Worm (Caenorhabditis elegans): ENCODE results near the gene lurp-1.

Gene lurp-1

ce11 chrII:10859359-10859758 lies 21.4 kb upstream of the lurp-1 start:
- TF ChIP-seq fos-1 (tag; optimal IDR thresholded peaks at IDR 0.05) (no peak), zip-2 (tag; optimal IDR thresholded peaks at IDR 0.05) (no peak), lin-15B (tag; optimal IDR thresholded peaks at IDR 0.05) (no peak), dmd-6 (GFP tag; IDR thresholded peaks at IDR 0.05) (peak; percentile 61), nhr-28 (tag; optimal IDR thresholded peaks at IDR 0.05) (peak; percentile 58), lin-38 (GFP tag; IDR thresholded peaks at IDR 0.05) (no peak), php-3 (GFP tag; IDR thresholded peaks at IDR 0.05) (no peak), dmd-9 (GFP tag; IDR thresholded peaks at IDR 0.05) (no peak), lsy-2 (tag; optimal IDR thresholded peaks at IDR 0.05) (no peak)

- TF ChIP-seq ceh-44 (GFP tag; IDR thresholded peaks at IDR 0.05) (no peak), daf-19 (GFP tag; conservative IDR thresholded peaks at IDR 0.05) (no peak), jun-1 (tag; optimal IDR thresholded peaks at IDR 0.05) (no peak), aly-2 (tag; optimal IDR thresholded peaks at IDR 0.05) (no peak), ztf-11 (tag; optimal IDR thresholded peaks at IDR 0.05) (no peak), zfp-3 (GFP tag; conservative IDR thresholded peaks at IDR 0.05) (no peak), F10B5.3 (tag; optimal IDR thresholded peaks at IDR 0.05) (no peak), tra-1 (GFP tag; IDR thresholded peaks at IDR 0.05) (0 out of 2 replicates have a peak, but pooled peaks have one; percentile 25), Y5F2A.4 (GFP tag; optimal IDR thresholded peaks at IDR 0.05) (no peak), hlh-30 (tag; optimal IDR thresholded peaks at IDR 0.05; ENCODE audit: insufficient read depth) (peak; percentile 33), madf-5 (GFP tag; IDR thresholded peaks at IDR 0.05) (no peak), nhr-28 (tag; optimal IDR thresholded peaks at IDR 0.05) (peak; percentile 85), lsy-2 (tag; optimal IDR thresholded peaks at IDR 0.05) (no peak), lin-29 (GFP tag; IDR thresholded peaks at IDR 0.05) (no peak), dmd-6 (GFP tag; IDR thresholded peaks at IDR 0.05) (peak; percentile 74), mdt-29 (GFP tag; IDR thresholded peaks at IDR 0.05) (no peak), nhr-77 (tag; optimal IDR thresholded peaks at IDR 0.05) (peak; percentile 34), dmd-8 (GFP tag; IDR thresholded peaks at IDR 0.05) (no peak), ceh-28 (tag; optimal IDR thresholded peaks at IDR 0.05) (no peak), zip-2 (tag; optimal IDR thresholded peaks at IDR 0.05) (no peak), D1046.2 (GFP tag; IDR thresholded peaks at IDR 0.05) (no peak), saeg-2 (GFP tag; IDR thresholded peaks at IDR 0.05) (no peak), snpc-1.2 (GFP tag; IDR thresholded peaks at IDR 0.05) (no peak), ceh-20 (GFP tag; IDR thresholded peaks at IDR 0.05) (no peak), daf-12 (tag; optimal IDR thresholded peaks at IDR 0.05) (no peak), hlh-11 (tag; optimal IDR thresholded peaks at IDR 0.05) (peak; percentile 55), dve-1 (tag; optimal IDR thresholded peaks at IDR 0.05; ENCODE audit: insufficient read depth) (peak; percentile 7), daf-16 (GFP tag; optimal IDR thresholded peaks at IDR 0.05) (no peak), daf-16 (tag; optimal IDR thresholded peaks at IDR 0.05) (peak; percentile 43), hif-1 (tag; optimal IDR thresholded peaks at IDR 0.05) (no peak), ZK337.2 (GFP tag; IDR thresholded peaks at IDR 0.05) (no peak), egl-43 (GFP tag; IDR thresholded peaks at IDR 0.05) (no peak), mdl-1 (tag; optimal IDR thresholded peaks at IDR 0.05) (peak in 1 of 2 experiments; percentile 39), nhr-10 (tag; optimal IDR thresholded peaks at IDR 0.05) (no peak), dpl-1 (GFP tag; optimal IDR thresholded peaks at IDR 0.05) (no peak), zfp-2 (tag; optimal IDR thresholded peaks at IDR 0.05) (no peak), ztf-7 (tag; optimal IDR thresholded peaks at IDR 0.05) (no peak), unc-62 (GFP tag; optimal IDR thresholded peaks at IDR 0.05 in 1 of 2) (no peak), unc-62 (tag; optimal IDR thresholded peaks at IDR 0.05) (no peak), nhr-25 (tag; optimal IDR thresholded peaks at IDR 0.05; ENCODE audit: borderline replicate concordance, insufficient read depth) (no peak), nhr-42 (GFP tag; IDR thresholded peaks at IDR 0.05) (no peak), madf-9 (GFP tag; conservative IDR thresholded peaks at IDR 0.05) (no peak), spr-1 (tag; optimal IDR thresholded peaks at IDR 0.05) (no peak), attf-4 (tag; optimal IDR thresholded peaks at IDR 0.05) (no peak), ctbp-1 (GFP tag; IDR thresholded peaks at IDR 0.05) (no peak), lin-38 (GFP tag; IDR thresholded peaks at IDR 0.05) (no peak)
These were observed 19.9 kb upstream of the lurp-1 start, which contains the start of gene M106.3 for ce11 chrII:10860840-10861239. TSS of gene M106.3 (minus strand) at chrII:10860909.

Data from whole organism, L4 larva.